Worm (Caenorhabditis elegans): Measurements from ENCODE around the gene tag-77.
A peak's percentile ranks its signal among the peaks of the same experiment; 100 is the strongest.

Gene tag-77

DNA sequence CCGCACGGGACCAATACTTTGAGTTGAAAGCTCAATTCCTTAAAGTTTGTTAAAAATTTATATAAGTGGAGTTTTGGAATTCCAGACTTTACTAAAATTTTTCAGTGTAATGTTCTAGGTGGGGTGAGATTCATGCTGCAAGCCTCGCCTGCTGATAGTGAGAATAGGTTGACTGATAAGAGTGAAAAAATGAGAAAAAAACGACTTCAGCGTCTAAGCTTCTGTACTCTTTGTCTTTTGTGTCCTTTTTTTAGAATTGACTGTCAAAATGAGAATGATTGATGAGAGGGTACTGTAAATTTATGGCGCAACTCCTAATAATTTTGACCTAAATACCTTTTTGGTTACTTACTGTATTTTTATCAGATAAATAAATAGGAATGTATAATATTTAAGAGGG, 23.8 kb upstream of the tag-77 start:
- TF ChIP-seq fos-1 (tag; optimal IDR thresholded peaks at IDR 0.05), result peak; percentile 25
- no peak for TF ChIP-seq elt-1 (tag; optimal IDR thresholded peaks at IDR 0.05)

DNA sequence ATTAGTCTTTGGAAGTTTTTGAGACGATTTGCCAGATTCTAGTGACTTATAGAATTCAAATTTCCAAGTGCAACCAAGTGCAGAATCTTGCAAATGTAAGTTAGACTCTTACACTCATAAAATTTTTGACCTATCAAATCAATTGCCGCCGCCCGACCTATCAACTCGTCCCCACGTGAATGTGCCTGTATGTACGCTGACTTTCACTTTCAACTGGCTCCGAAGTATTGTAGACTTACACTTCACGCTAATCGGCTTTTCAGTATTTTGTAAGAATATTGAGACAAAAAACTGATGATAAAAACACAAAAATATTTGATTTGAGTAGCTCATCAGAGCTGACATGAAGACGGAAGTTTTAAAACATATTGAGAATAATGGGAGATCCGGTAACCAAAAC, 22.4 kb upstream of the tag-77 start:
- TF ChIP-seq sma-3 (GFP tag; optimal IDR thresholded peaks at IDR 0.05), result peak; percentile 9
- peak in 1 of 2 experiments; percentile 19 for TF ChIP-seq mdl-1 (tag; optimal IDR thresholded peaks at IDR 0.05)
- TF ChIP-seq fos-1 (tag; optimal IDR thresholded peaks at IDR 0.05), result peak; percentile 31
- TF ChIP-seq blmp-1 (tag; optimal IDR thresholded peaks at IDR 0.05; ENCODE audit: insufficient read depth), result peak; percentile 57
- peak; percentile 73 for TF ChIP-seq sma-9 (GFP tag; optimal IDR thresholded peaks at IDR 0.05)
- TF ChIP-seq sma-9 (tag; optimal IDR thresholded peaks at IDR 0.05), result no peak
- TF ChIP-seq peb-1 (tag; optimal IDR thresholded peaks at IDR 0.05), result no peak
- no peak for TF ChIP-seq R02D3.7 (tag; optimal IDR thresholded peaks at IDR 0.05)

DNA sequence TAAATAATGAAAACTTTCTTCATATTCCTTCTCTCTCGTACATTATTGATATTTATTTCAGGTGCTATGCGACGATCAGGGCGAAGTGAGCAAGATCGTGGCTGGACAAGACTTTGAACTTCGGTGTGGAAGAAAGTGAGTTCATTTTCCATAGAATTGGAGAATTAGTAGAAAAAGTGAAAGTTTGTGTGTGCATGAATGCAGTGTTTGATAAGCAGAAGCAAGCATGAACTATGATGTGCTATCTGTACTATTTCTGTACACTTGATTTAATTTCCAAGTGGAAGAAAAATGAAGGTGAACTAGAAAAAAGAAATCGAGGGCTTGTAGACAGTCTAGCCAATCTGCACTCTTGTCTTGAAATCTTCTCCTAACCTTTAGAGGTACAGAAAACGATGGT, 21.7 kb upstream of the tag-77 start:
- TF ChIP-seq R02D3.7 (tag; optimal IDR thresholded peaks at IDR 0.05) (no peak), ama-1 (optimal IDR thresholded peaks at IDR 0.05) (no peak), nhr-77 (tag; optimal IDR thresholded peaks at IDR 0.05) (no peak), nhr-21 (tag; optimal IDR thresholded peaks at IDR 0.05) (no peak), sma-3 (GFP tag; optimal IDR thresholded peaks at IDR 0.05) (peak; percentile 22), crh-2 (tag; optimal IDR thresholded peaks at IDR 0.05) (peak; percentile 11), sma-9 (GFP tag; optimal IDR thresholded peaks at IDR 0.05) (peak; percentile 85), sma-9 (tag; optimal IDR thresholded peaks at IDR 0.05) (no peak), alr-1 (tag; optimal IDR thresholded peaks at IDR 0.05) (no peak), blmp-1 (tag; optimal IDR thresholded peaks at IDR 0.05; ENCODE audit: insufficient read depth) (peak; percentile 67), fos-1 (tag; optimal IDR thresholded peaks at IDR 0.05) (peak; percentile 75)

DNA sequence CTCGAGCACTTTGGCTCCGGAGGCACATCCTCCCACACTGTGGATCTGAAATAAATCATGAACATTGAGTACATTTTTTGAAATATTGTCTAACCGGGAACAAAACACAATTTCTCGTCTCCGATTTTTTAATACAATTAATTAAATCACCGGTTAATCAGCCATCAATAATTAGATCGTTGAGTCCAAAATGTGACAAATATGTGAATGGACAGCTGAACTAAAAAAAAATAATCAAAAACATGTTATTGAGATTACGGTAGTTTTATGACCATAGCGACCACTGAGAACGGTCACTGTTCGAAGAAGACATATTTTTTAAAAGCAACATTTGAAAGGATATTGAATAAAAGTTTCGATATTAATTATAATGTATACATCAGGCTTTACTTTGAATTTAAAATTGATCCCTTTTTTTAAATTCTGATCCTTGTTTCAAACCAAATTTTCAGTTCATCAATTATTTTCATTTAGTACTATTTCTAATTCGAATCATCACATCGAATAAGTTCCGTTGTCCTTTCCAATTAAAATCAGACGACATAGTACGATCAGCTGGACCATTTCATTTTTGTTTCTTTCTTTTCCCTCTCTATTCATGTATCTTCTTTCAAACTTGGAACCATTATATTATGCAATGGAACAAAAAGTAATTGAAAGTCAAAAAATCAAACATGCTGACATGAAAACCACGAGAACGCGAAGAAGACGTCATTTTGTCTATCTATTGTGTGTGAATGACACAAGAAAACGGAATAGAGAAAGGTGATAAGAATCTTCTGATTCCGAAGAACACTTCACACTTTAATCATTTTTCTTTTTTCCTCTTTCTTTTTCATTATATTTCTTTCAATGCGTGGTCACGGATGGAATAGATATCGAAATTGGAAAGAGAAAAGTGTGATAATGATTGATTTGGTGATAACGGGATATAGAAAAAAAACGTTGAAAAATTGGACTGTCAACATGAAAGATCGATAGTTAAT, 20.0 kb upstream of the tag-77 start:
- TF ChIP-seq Y55F3AM.14 (GFP tag; optimal IDR thresholded peaks at IDR 0.05), result peak; percentile 39
- TF ChIP-seq ztf-4 (tag; optimal IDR thresholded peaks at IDR 0.05), result peak; percentile 49
- peak; percentile 67 for TF ChIP-seq nhr-6 (tag; optimal IDR thresholded peaks at IDR 0.05)
- no peak for TF ChIP-seq mbf-1 (tag; optimal IDR thresholded peaks at IDR 0.05)
- TF ChIP-seq lin-39 (tag; optimal IDR thresholded peaks at IDR 0.05), result no peak
- TF ChIP-seq elt-1 (tag; optimal IDR thresholded peaks at IDR 0.05), result no peak
- TF ChIP-seq zag-1 (tag; optimal IDR thresholded peaks at IDR 0.05), result no peak
- TF ChIP-seq nhr-21 (tag; optimal IDR thresholded peaks at IDR 0.05), result peak; percentile 92
- peak; percentile 99 for TF ChIP-seq fos-1 (tag; optimal IDR thresholded peaks at IDR 0.05)
- TF ChIP-seq lsy-2 (tag; optimal IDR thresholded peaks at IDR 0.05), result peak in 1 of 2 experiments; percentile 60
- no peak for TF ChIP-seq dmd-4 (tag; optimal IDR thresholded peaks at IDR 0.05)
- no peak for TF ChIP-seq lin-13 (GFP tag; optimal IDR thresholded peaks at IDR 0.05)
- peak; percentile 89 for TF ChIP-seq egl-27 (tag; optimal IDR thresholded peaks at IDR 0.05)
- TF ChIP-seq unc-55 (GFP tag; optimal IDR thresholded peaks at IDR 0.05), result no peak
- TF ChIP-seq mdl-1 (tag; optimal IDR thresholded peaks at IDR 0.05), result peak; percentile 36 to 64
- TF ChIP-seq nhr-11 (tag; optimal IDR thresholded peaks at IDR 0.05), result no peak
- no peak for TF ChIP-seq aly-2 (tag; optimal IDR thresholded peaks at IDR 0.05)
- no peak for TF ChIP-seq elt-3 (tag; optimal IDR thresholded peaks at IDR 0.05)
- TF ChIP-seq ceh-16 (tag; optimal IDR thresholded peaks at IDR 0.05), result no peak
- TF ChIP-seq unc-62 (GFP tag; optimal IDR thresholded peaks at IDR 0.05), result no peak
- no peak for TF ChIP-seq R02D3.7 (tag; optimal IDR thresholded peaks at IDR 0.05)
- peak; percentile 58 for TF ChIP-seq gmeb-1 (tag; optimal IDR thresholded peaks at IDR 0.05)
- peak; percentile 46 for TF ChIP-seq nhr-129 (tag; optimal IDR thresholded peaks at IDR 0.05)
- no peak for TF ChIP-seq snpc-4 (tag; optimal IDR thresholded peaks at IDR 0.05)
- TF ChIP-seq ZK546.5 (tag; optimal IDR thresholded peaks at IDR 0.05), result no peak
- peak; percentile 97 for TF ChIP-seq blmp-1 (tag; optimal IDR thresholded peaks at IDR 0.05; ENCODE audit: insufficient read depth)
- no peak for TF ChIP-seq ztf-11 (tag; optimal IDR thresholded peaks at IDR 0.05)
- no peak for TF ChIP-seq ceh-82 (tag; optimal IDR thresholded peaks at IDR 0.05)
- TF ChIP-seq crh-2 (tag; optimal IDR thresholded peaks at IDR 0.05), result peak; percentile 89
- no peak for TF ChIP-seq unc-39 (tag; optimal IDR thresholded peaks at IDR 0.05)
- no peak for TF ChIP-seq ama-1 (optimal IDR thresholded peaks at IDR 0.05)
- peak; percentile 5 for TF ChIP-seq mab-5 (tag; optimal IDR thresholded peaks at IDR 0.05)
- peak; percentile 94 for TF ChIP-seq sma-3 (GFP tag; optimal IDR thresholded peaks at IDR 0.05)
- no peak for TF ChIP-seq peb-1 (tag; optimal IDR thresholded peaks at IDR 0.05)
- TF ChIP-seq F13H6.1 (tag; optimal IDR thresholded peaks at IDR 0.05), result peak; percentile 60
- no peak for TF ChIP-seq nhr-77 (tag; optimal IDR thresholded peaks at IDR 0.05)
- no peak for TF ChIP-seq nhr-23 (tag; optimal IDR thresholded peaks at IDR 0.05)
- TF ChIP-seq sma-9 (GFP tag; optimal IDR thresholded peaks at IDR 0.05), result peak; percentile 96
- TF ChIP-seq sma-9 (tag; optimal IDR thresholded peaks at IDR 0.05), result no peak
- TF ChIP-seq C34F6.9 (tag; optimal IDR thresholded peaks at IDR 0.05), result peak; percentile 16
- no peak for TF ChIP-seq nhr-237 (tag; optimal IDR thresholded peaks at IDR 0.05)
- no peak for TF ChIP-seq ztf-1 (GFP tag; conservative IDR thresholded peaks at IDR 0.05)

Data from whole organism, L2 larva.